Worm (Caenorhabditis elegans) whole organism, L1 larva: ENCODE results near the gene F10D7.4.

Experiments
- blmp-1 ChIP-seq: fragments of 150-350 bp; optimal IDR thresholded peaks from 2 replicates; lab custom pipeline; 2014; ENCODE audit warnings: missing biosample characterization, missing genetic modification characterization
- lsy-2 ChIP-seq, 2 experiments: fragments of 150-350 bp; optimal IDR thresholded peaks; 2 replicates each; lab custom pipeline; 2014; ENCODE audit warnings: missing biosample characterization in 2 of 2, missing genetic modification characterization in 2 of 2
- nhr-237 ChIP-seq: fragments of 150-350 bp; optimal IDR thresholded peaks from 2 replicates; lab custom pipeline; 2014; ENCODE audit warnings: missing biosample characterization, missing genetic modification characterization
- unc-62 ChIP-seq: fragments of 150-350 bp; optimal IDR thresholded peaks from 2 replicates; lab custom pipeline; 2014; ENCODE audit warnings: missing biosample characterization, missing genetic modification reagents, missing genetic modification characterization

- TF ChIP-seq unc-62 (GFP tag; lab: Kevin White, UChicago) (no peak), nhr-237 (tag; lab: Kevin White, UChicago) (no peak), blmp-1 (tag; lab: Kevin White, UChicago) (peak; percentile 55), lsy-2 (tag; optimal IDR thresholded peaks at IDR 0.05; lab: Kevin White, UChicago) (no peak)
These were observed 12.4 kb downstream of the F10D7.4 start for ce11 chrX:17369514-17369913.
